Worm (Caenorhabditis elegans): ENCODE data around the gene C11H1.5.

- TF ChIP-seq sea-1 (GFP tag; conservative IDR thresholded peaks at IDR 0.05) (no peak), ama-1 (optimal IDR thresholded peaks at IDR 0.05) (no peak)
Measured at ce11 chrX:14339723-14340122, 36.7 kb upstream of the C11H1.5 start.

All from whole organism, early embryonic.